Worm (Caenorhabditis elegans) whole organism, mixed stage, embryonic: Measurements from ENCODE around the gene trm-1.

Experiments
- blmp-1 ChIP-seq: fragments of 150-350 bp; optimal IDR thresholded peaks from 2 replicates; lab custom pipeline; 2014; ENCODE audit warnings: missing biosample characterization, missing genetic modification characterization
- ceh-39 ChIP-seq: fragments of 150-350 bp; optimal IDR thresholded peaks from 2 replicates; lab custom pipeline; 2014; ENCODE audit warnings: missing biosample characterization, missing genetic modification characterization
- drap-1 ChIP-seq: fragments of 200-800 bp; sonication (Bioruptor generic); optimal IDR thresholded peaks from 3 replicates; lab custom pipeline; 2018; ENCODE audit warnings: mild to moderate bottlenecking, missing genetic modification characterization, missing compliant biosample characterization
- elt-1 ChIP-seq: sonication (generic microtip); optimal IDR thresholded peaks from 2 replicates; lab custom pipeline; 2017; ENCODE audit warnings: missing genetic modification characterization, mild to moderate bottlenecking, missing compliant biosample characterization, antibody characterized with exemption, moderate library complexity, borderline replicate concordance; ENCODE audit not compliant: insufficient read depth
- elt-3 ChIP-seq: fragments of 150-350 bp; optimal IDR thresholded peaks from 2 replicates; lab custom pipeline; 2014; ENCODE audit warnings: missing biosample characterization, missing genetic modification characterization
- lin-13 ChIP-seq: fragments of 150-350 bp; optimal IDR thresholded peaks from 2 replicates; lab custom pipeline; 2014; ENCODE audit warnings: missing biosample characterization, missing genetic modification characterization
- lsy-2 ChIP-seq: fragments of 150-350 bp; optimal IDR thresholded peaks from 2 replicates; lab custom pipeline; 2014; ENCODE audit warnings: missing biosample characterization, missing genetic modification characterization
- mab-5 ChIP-seq: fragments of 150-350 bp; optimal IDR thresholded peaks from 2 replicates; lab custom pipeline; 2014; ENCODE audit warnings: missing biosample characterization, missing genetic modification characterization
- mep-1 ChIP-seq: fragments of 150-350 bp; optimal IDR thresholded peaks from 2 replicates; lab custom pipeline; 2017; ENCODE audit warnings: missing biosample characterization, missing genetic modification reagents, missing genetic modification characterization, inconsistent platforms
- nhr-237 ChIP-seq: fragments of 150-350 bp; optimal IDR thresholded peaks from 2 replicates; lab custom pipeline; 2014; ENCODE audit warnings: missing biosample characterization, missing genetic modification characterization
- nhr-76 ChIP-seq: sonication (generic microtip); optimal IDR thresholded peaks from 2 replicates; lab custom pipeline; 2017; ENCODE audit warnings: missing biosample characterization, missing genetic modification characterization
- pha-4 ChIP-seq: fragments of 150-350 bp; optimal IDR thresholded peaks from 2 replicates; lab custom pipeline; 2018; ENCODE audit warnings: missing biosample characterization, missing genetic modification reagents, missing genetic modification characterization
- sem-2 ChIP-seq: fragments of 200-800 bp; sonication (Bioruptor generic); optimal IDR thresholded peaks from 2 replicates; lab custom pipeline; 2018; ENCODE audit warnings: mild to moderate bottlenecking, missing genetic modification characterization, missing compliant biosample characterization
- unc-120 ChIP-seq: sonication (generic microtip); optimal IDR thresholded peaks from 2 replicates; lab custom pipeline; 2017; ENCODE audit warnings: missing genetic modification characterization, missing compliant biosample characterization; ENCODE audit not compliant: poor library complexity, severe bottlenecking

- TF ChIP-seq mab-5 (tag; lab: Kevin White, UChicago) (no peak), elt-1 (tag; lab: Kevin White, UChicago) (no peak), mep-1 (no peak), nhr-237 (tag; lab: Kevin White, UChicago) (no peak), elt-3 (tag; lab: Kevin White, UChicago) (no peak), unc-120 (tag; lab: Kevin White, UChicago) (no peak), sem-2 (GFP tag; lab: Kevin White, UChicago) (no peak), pha-4 (tag; lab: Kevin White, UChicago) (no peak), blmp-1 (tag; lab: Kevin White, UChicago) (no peak), lsy-2 (tag; lab: Kevin White, UChicago) (no peak), lin-13 (tag; lab: Kevin White, UChicago) (no peak), ceh-39 (tag; lab: Kevin White, UChicago) (no peak), nhr-76 (no peak), drap-1 (no peak)
Measured at ce11 chrV:14192870-14193269, 7.5 kb upstream of the trm-1 start.
